Fruit fly (Drosophila melanogaster) whole organism: ENCODE results near the gene CG10019.

Experiments
- CG8478 ChIP-seq: fragments of >200 bp; optimal IDR thresholded peaks from 2 replicates; lab custom pipeline; 2018; ENCODE audit warnings: inconsistent platforms
- usp ChIP-seq: fragments of >200 bp; optimal IDR thresholded peaks from 2 replicates; lab custom pipeline; 2017; ENCODE audit warnings: missing biosample characterization, missing genetic modification characterization, mixed read lengths

DNA sequence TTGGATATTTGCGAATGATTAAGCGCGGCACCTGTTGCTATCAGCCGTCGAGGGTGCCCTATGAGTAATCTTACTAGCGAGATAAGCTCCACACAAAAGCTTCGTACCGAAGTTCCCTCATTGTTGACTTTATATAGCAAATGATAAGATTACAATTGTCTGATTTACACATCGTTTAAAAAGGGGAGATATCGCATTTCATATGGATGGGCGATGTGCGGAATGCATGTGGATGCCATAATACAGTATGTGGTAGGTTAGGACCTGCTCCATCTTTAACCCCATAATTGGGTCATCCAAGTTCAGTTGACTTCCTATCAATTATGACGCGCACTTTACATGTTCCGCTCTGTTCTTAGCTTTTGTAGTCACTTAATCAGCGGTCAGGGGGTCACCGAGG lies 61.4 kb downstream of the CG10019 start:
- no peak for TF ChIP-seq CG8478
- TF ChIP-seq usp (GFP tag; lab: Kevin White, UChicago): no peak
